Worm (Caenorhabditis elegans) whole organism, midembryonic: ENCODE measurements around the gene ZK596.3.

Source experiments
- flt-1 ChIP-seq: fragments of 200-800 bp; sonication (Bioruptor generic); IDR thresholded peaks from 2 replicates; pipeline ENCODE4 v1.3.6; 2022; ENCODE audit warnings: missing genetic modification characterization, missing compliant biosample characterization
- klf-2 ChIP-seq: fragments of 200-800 bp; sonication (Bioruptor generic); conservative IDR thresholded peaks from 2 replicates; pipeline ENCODE4 v1.3.6; 2022; ENCODE audit warnings: missing genetic modification reagents, missing genetic modification characterization, missing compliant biosample characterization
- med-1 ChIP-seq: sonication (generic microtip); optimal IDR thresholded peaks from 2 replicates; lab custom pipeline; 2017; ENCODE audit warnings: missing genetic modification characterization, mild to moderate bottlenecking, missing compliant biosample characterization, antibody characterized with exemption, missing genetic modification reagents; ENCODE audit not compliant: insufficient read depth
- ref-1 ChIP-seq: fragments of 200-800 bp; sonication (Bioruptor generic); conservative IDR thresholded peaks from 2 replicates; pipeline ENCODE4 v1.3.6; 2022; ENCODE audit warnings: missing genetic modification reagents, missing genetic modification characterization, missing compliant biosample characterization
- ztf-29 ChIP-seq: fragments of 200-800 bp; sonication (Bioruptor generic); IDR thresholded peaks from 2 replicates; pipeline ENCODE4 v1.3.6; 2022; ENCODE audit warnings: missing genetic modification reagents, missing genetic modification characterization, missing compliant biosample characterization

DNA sequence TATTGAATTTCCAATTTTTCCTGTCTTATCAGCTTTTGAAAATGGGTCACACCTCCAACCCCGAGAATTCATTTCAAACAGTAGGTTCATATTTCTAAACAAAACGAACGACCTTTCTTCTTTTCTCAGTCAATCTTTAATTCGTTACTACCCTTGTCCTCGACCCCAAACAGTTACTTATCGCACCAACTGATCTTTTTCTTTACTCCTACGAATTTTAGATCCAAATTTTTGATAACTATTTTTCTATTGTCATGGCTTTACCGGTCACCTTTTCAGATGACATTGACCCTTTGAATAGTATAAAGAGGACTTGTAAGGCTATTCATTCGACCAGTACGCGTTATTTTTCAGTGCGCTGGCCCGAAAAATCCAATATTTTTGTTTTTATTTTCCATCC is 12.0 kb upstream of the ZK596.3 start:
- no peak for TF ChIP-seq klf-2 (GFP tag; lab: Robert Waterston, UW)
- TF ChIP-seq flt-1 (GFP tag; lab: Robert Waterston, UW), result no peak
- TF ChIP-seq med-1 (GFP tag; lab: Kevin White, UChicago), result no peak
- no peak for TF ChIP-seq ref-1 (GFP tag; lab: Robert Waterston, UW)
- no peak for TF ChIP-seq ztf-29 (GFP tag; lab: Robert Waterston, UW)
